Worm (Caenorhabditis elegans): ENCODE results near the gene rpn-2.
A peak's percentile ranks its signal among the peaks of the same experiment; 100 is the strongest.

The rpn-2 gene

DNA sequence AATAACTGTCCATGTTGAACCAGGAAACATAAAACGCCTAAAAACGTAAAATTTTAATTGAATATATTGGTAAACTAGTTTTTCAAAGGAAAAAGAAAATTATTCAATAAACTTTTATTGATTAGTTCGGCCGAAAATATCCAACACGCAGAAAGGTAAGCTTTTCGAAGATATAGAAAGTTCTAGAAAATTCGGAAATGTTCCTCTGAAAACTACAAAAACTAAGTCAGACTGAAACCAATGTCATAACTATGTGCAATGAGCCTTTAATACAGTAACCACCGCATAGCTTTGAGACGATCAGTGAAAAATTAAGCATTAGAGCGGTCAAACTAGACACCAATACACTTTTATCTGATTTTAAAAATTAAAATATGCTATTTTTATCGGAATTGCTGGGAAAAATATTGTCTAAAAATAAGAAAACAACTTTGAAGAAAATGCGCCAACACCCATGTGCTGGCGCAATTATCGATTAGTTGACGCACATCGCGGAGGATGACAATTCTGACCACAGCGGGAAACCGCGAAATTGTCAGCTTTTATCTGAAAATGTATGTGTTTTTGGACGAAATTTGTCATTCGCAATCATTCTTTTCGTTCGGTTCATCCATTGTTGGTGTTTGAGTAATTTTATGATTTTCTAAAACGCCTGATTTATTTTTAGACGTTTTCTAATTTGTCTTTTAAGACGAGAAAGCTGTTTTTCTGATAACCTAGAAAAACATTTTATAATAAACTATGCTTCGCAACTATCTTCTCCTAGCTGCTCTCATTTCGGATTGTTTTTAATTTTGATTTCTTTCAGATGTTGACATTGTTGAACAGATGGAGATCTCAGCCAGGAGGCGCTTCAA is at the start of gene rpn-2, which contains the start of gene C23G10.7:
TSS of gene rpn-2 (plus strand) at position 807 of the 857 bp plus-strand sequence.
TSS of gene C23G10.7 (minus strand) at position 37 of the 857 bp plus-strand sequence.
- TF ChIP-seq madf-9 (GFP tag; conservative IDR thresholded peaks at IDR 0.05) (no peak), attf-4 (tag; optimal IDR thresholded peaks at IDR 0.05) (no peak), ceh-62 (tag; optimal IDR thresholded peaks at IDR 0.05) (no peak), gei-8 (GFP tag; optimal IDR thresholded peaks at IDR 0.05) (no peak), ceh-32 (tag; optimal IDR thresholded peaks at IDR 0.05; ENCODE audit: poor library complexity) (no peak), aly-2 (tag; optimal IDR thresholded peaks at IDR 0.05) (no peak), aha-1 (tag) (no peak), F37D6.2 (tag; optimal IDR thresholded peaks at IDR 0.05) (peak; percentile 10), mep-1 (tag; optimal IDR thresholded peaks at IDR 0.05) (peak; percentile 64), mdl-1 (tag; optimal IDR thresholded peaks at IDR 0.05) (no peak), php-3 (GFP tag; IDR thresholded peaks at IDR 0.05) (no peak), zfp-3 (GFP tag; conservative IDR thresholded peaks at IDR 0.05) (no peak), nhr-28 (tag; optimal IDR thresholded peaks at IDR 0.05) (peak; percentile 35), hif-1 (tag; optimal IDR thresholded peaks at IDR 0.05) (peak in 1 of 2 experiments; percentile 28), nhr-102 (tag; optimal IDR thresholded peaks at IDR 0.05) (peak; percentile 55), lin-29 (GFP tag; IDR thresholded peaks at IDR 0.05) (no peak), zfp-2 (tag; optimal IDR thresholded peaks at IDR 0.05) (no peak), nhr-48 (tag; optimal IDR thresholded peaks at IDR 0.05) (peak; percentile 1), daf-16 (GFP tag; optimal IDR thresholded peaks at IDR 0.05) (peak in 1 of 2 experiments; percentile 52), daf-16 (tag; optimal IDR thresholded peaks at IDR 0.05) (peak; percentile 65), F10B5.3 (tag; optimal IDR thresholded peaks at IDR 0.05) (no peak), lin-1 (GFP tag; IDR thresholded peaks at IDR 0.05) (no peak), jun-1 (tag; optimal IDR thresholded peaks at IDR 0.05) (no peak), set-16 (GFP tag; IDR thresholded peaks at IDR 0.05) (no peak), nhr-25 (tag; optimal IDR thresholded peaks at IDR 0.05; ENCODE audit: borderline replicate concordance, insufficient read depth) (no peak), lin-13 (GFP tag; optimal IDR thresholded peaks at IDR 0.05) (no peak), pqm-1 (tag; optimal IDR thresholded peaks at IDR 0.05) (no peak), dpl-1 (GFP tag; optimal IDR thresholded peaks at IDR 0.05) (peak; percentile 75), mxl-3 (GFP tag; optimal IDR thresholded peaks at IDR 0.05) (no peak), ces-1 (GFP tag; optimal IDR thresholded peaks at IDR 0.05) (no peak), rbr-2 (tag; optimal IDR thresholded peaks at IDR 0.05) (peak; percentile 65), R02D3.7 (tag; optimal IDR thresholded peaks at IDR 0.05) (no peak), nhr-42 (GFP tag; IDR thresholded peaks at IDR 0.05) (no peak), daf-8 (GFP tag; IDR thresholded peaks at IDR 0.05) (no peak), D1046.2 (GFP tag; IDR thresholded peaks at IDR 0.05) (no peak), lim-7 (GFP tag; IDR thresholded peaks at IDR 0.05) (no peak), ceh-20 (GFP tag; IDR thresholded peaks at IDR 0.05) (no peak), duxl-1 (tag; optimal IDR thresholded peaks at IDR 0.05; ENCODE audit: poor library complexity) (no peak), mdt-29 (GFP tag; IDR thresholded peaks at IDR 0.05) (no peak), T20F7.1 (GFP tag; optimal IDR thresholded peaks at IDR 0.05) (no peak), unc-130 (GFP tag; optimal IDR thresholded peaks at IDR 0.05) (peak; percentile 49), hlh-30 (tag; optimal IDR thresholded peaks at IDR 0.05; ENCODE audit: insufficient read depth) (peak; percentile 40), Y75B8A.6 (GFP tag; IDR thresholded peaks at IDR 0.05) (no peak), daf-19 (GFP tag; conservative IDR thresholded peaks at IDR 0.05) (no peak), Y105C5A.15 (GFP tag; IDR thresholded peaks at IDR 0.05) (no peak), ctbp-1 (GFP tag; IDR thresholded peaks at IDR 0.05) (no peak), ZK546.5 (tag; optimal IDR thresholded peaks at IDR 0.05) (no peak), hmg-1.1 (GFP tag; IDR thresholded peaks at IDR 0.05) (peak; percentile 53; the same call in 1 of the 2 replicates), pha-4 (GFP tag; IDR thresholded peaks at IDR 0.05) (no peak), pha-4 (tag; optimal IDR thresholded peaks at IDR 0.05) (no peak)

Data from whole organism, L4 larva.